Fruit fly (Drosophila melanogaster): ENCODE results near the gene p23.
"Not testable (repeated sequence)": the region's sequence is repeated elsewhere in the genome, so short reads cannot be mapped to it uniquely, and the experiment has no call there.

- not testable (repeated sequence) for TF ChIP-seq insv, psq, Sin3A, h (optimal IDR thresholded peaks at IDR 0.05)
Observed at dm6 chr3R:9685376-9685775, 7.6 kb downstream of the p23 start, which contains the start of the genes eca and CG18542.
